Fruit fly (Drosophila melanogaster) ovary, adult (tissue): Measurements from ENCODE around the gene Usp10.

Source experiments
- CG17801 ChIP-seq: fragments of 200-800 bp; optimal IDR thresholded peaks from 2 replicates; lab custom pipeline; 2019; ENCODE audit warnings: missing biosample characterization, mild to moderate bottlenecking, missing genetic modification characterization, moderate library complexity; ENCODE audit not compliant: partially characterized antibody

The Usp10 gene

dm6 chr3L:885624-886257 lies 14.0 kb downstream of the Usp10 start:
- no peak for TF ChIP-seq CG17801

dm6 chr3L:887423-888097 lies 15.9 kb downstream of the Usp10 start:
- TF ChIP-seq CG17801, result no peak

- no peak for TF ChIP-seq CG17801
These were observed 16.7 kb downstream of the Usp10 start for dm6 chr3L:888372-888771.

- TF ChIP-seq CG17801, result peak; percentile 65
These were observed 23.7 kb downstream of the Usp10 start, which contains the start of gene CG34056 for dm6 chr3L:895314-895980. TSS of gene CG34056 (plus strand) at chr3L:895951.

- no peak for TF ChIP-seq CG17801
These were observed 25.4 kb downstream of the Usp10 start, which contains the start of gene CG34057 for dm6 chr3L:897080-897479. TSS of gene CG34057 (plus strand) at chr3L:897380.

dm6 chr3L:899304-899703 lies 27.6 kb downstream of the Usp10 start:
- no peak for TF ChIP-seq CG17801

- no peak for TF ChIP-seq CG17801
These were observed 29.0 kb downstream of the Usp10 start for dm6 chr3L:900466-901249.

- no peak for TF ChIP-seq CG17801
These were observed 29.7 kb downstream of the Usp10 start for dm6 chr3L:901442-901841.

- no peak for TF ChIP-seq CG17801
These were observed 30.9 kb downstream of the Usp10 start, which contains the start of gene mat for dm6 chr3L:902598-902997. TSS of gene mat (plus strand) at chr3L:902898.

dm6 chr3L:903900-904299 lies 32.2 kb downstream of the Usp10 start:
- no peak for TF ChIP-seq CG17801

- no peak for TF ChIP-seq CG17801
These were observed 32.7 kb downstream of the Usp10 start for dm6 chr3L:904364-904763.

dm6 chr3L:904991-905745 lies 33.5 kb downstream of the Usp10 start:
- no peak for TF ChIP-seq CG17801

- no peak for TF ChIP-seq CG17801
These were observed 36.1 kb downstream of the Usp10 start for dm6 chr3L:907673-908323.

- no peak for TF ChIP-seq CG17801
These were observed 36.9 kb downstream of the Usp10 start, which contains the start of gene nerfin-1 for dm6 chr3L:908508-909162. TSS of gene nerfin-1 (plus strand) at chr3L:909112.
